Fruit fly (Drosophila melanogaster) whole organism, embryonic: Measurements from ENCODE around the gene CG12522.

Experiments
- Abd-B ChIP-seq: fragments of 200-800 bp; sonication (Bioruptor generic); optimal IDR thresholded peaks from 2 replicates; lab custom pipeline; 2018; ENCODE audit warnings: missing biosample characterization, mild to moderate bottlenecking, missing genetic modification characterization, moderate library complexity
- Blimp-1 ChIP-seq: fragments of 200-800 bp; sonication (Bioruptor generic); optimal IDR thresholded peaks from 3 replicates; lab custom pipeline; 2018; ENCODE audit warnings: missing biosample characterization, missing genetic modification characterization, mild to moderate bottlenecking, moderate library complexity, missing genetic modification reagents
- CG10147 ChIP-seq: fragments of 200-800 bp; sonication (Bioruptor generic); optimal IDR thresholded peaks from 2 replicates; lab custom pipeline; 2019; ENCODE audit warnings: missing biosample characterization, mild to moderate bottlenecking, missing genetic modification characterization, moderate library complexity
- CG10543 ChIP-seq: fragments of 200-800 bp; sonication (Bioruptor generic); optimal IDR thresholded peaks from 3 replicates; lab custom pipeline; 2017; ENCODE audit warnings: missing biosample characterization, mild to moderate bottlenecking, missing genetic modification characterization, moderate library complexity
- CG12659 ChIP-seq: fragments of 200-800 bp; sonication (Bioruptor generic); optimal IDR thresholded peaks from 3 replicates; lab custom pipeline; 2017; ENCODE audit warnings: mild to moderate bottlenecking, missing biosample characterization, missing genetic modification reagents, missing genetic modification characterization
- CG14710 ChIP-seq: fragments of 200-800 bp; sonication (Bioruptor generic); optimal IDR thresholded peaks from 3 replicates; lab custom pipeline; 2019; ENCODE audit warnings: missing biosample characterization, mild to moderate bottlenecking, missing genetic modification characterization, moderate library complexity
- CG15269 ChIP-seq: fragments of 200-800 bp; sonication (Bioruptor generic); optimal IDR thresholded peaks from 2 replicates; lab custom pipeline; 2018; ENCODE audit warnings: missing biosample characterization, mild to moderate bottlenecking, missing genetic modification characterization, moderate library complexity
- CG1529 ChIP-seq: fragments of 200-800 bp; sonication (Bioruptor generic); optimal IDR thresholded peaks from 3 replicates; lab custom pipeline; 2018; ENCODE audit warnings: missing biosample characterization, missing genetic modification characterization
- CG15479 ChIP-seq: fragments of 200-800 bp; sonication (Bioruptor generic); optimal IDR thresholded peaks from 3 replicates; lab custom pipeline; 2019; ENCODE audit warnings: missing biosample characterization, mild to moderate bottlenecking, missing genetic modification characterization, moderate library complexity
- CG16863 ChIP-seq: fragments of 200-800 bp; sonication (Bioruptor generic); optimal IDR thresholded peaks from 3 replicates; lab custom pipeline; 2016; ENCODE audit warnings: missing biosample characterization, missing genetic modification characterization
- CG18619 ChIP-seq: fragments of 200-800 bp; sonication (Bioruptor generic); optimal IDR thresholded peaks from 3 replicates; lab custom pipeline; 2017; ENCODE audit warnings: missing biosample characterization, mild to moderate bottlenecking, missing genetic modification characterization
- CG2120 ChIP-seq: fragments of 200-800 bp; sonication (Bioruptor generic); optimal IDR thresholded peaks from 3 replicates; lab custom pipeline; 2016; ENCODE audit warnings: missing biosample characterization, missing genetic modification characterization
- CG2712 ChIP-seq: fragments of 200-800 bp; optimal IDR thresholded peaks from 3 replicates; lab custom pipeline; 2019; ENCODE audit warnings: missing biosample characterization, mild to moderate bottlenecking, missing genetic modification characterization, moderate library complexity
- CG33213 ChIP-seq: fragments of 200-800 bp; sonication (Bioruptor generic); optimal IDR thresholded peaks from 3 replicates; lab custom pipeline; 2016; ENCODE audit warnings: missing biosample characterization, missing genetic modification characterization
- CG3407 ChIP-seq: fragments of 200-800 bp; sonication (Bioruptor generic); optimal IDR thresholded peaks from 2 replicates; lab custom pipeline; 2018; ENCODE audit warnings: missing biosample characterization, mild to moderate bottlenecking, missing genetic modification characterization
- CG4282 ChIP-seq: fragments of 200-800 bp; sonication (Bioruptor generic); optimal IDR thresholded peaks from 2 replicates; lab custom pipeline; 2016; ENCODE audit warnings: missing biosample characterization, missing genetic modification characterization
- CG5180 ChIP-seq: fragments of 200-800 bp; sonication (Bioruptor generic); optimal IDR thresholded peaks from 3 replicates; lab custom pipeline; 2017; ENCODE audit warnings: missing biosample characterization, missing genetic modification characterization, mild to moderate bottlenecking, moderate library complexity, missing genetic modification reagents
- CG8924 ChIP-seq: fragments of 200-800 bp; optimal IDR thresholded peaks from 3 replicates; lab custom pipeline; 2019; ENCODE audit warnings: missing biosample characterization, mild to moderate bottlenecking, missing genetic modification characterization, moderate library complexity
- Chrac-16 ChIP-seq: fragments of 200-800 bp; sonication (Bioruptor generic); optimal IDR thresholded peaks from 3 replicates; lab custom pipeline; 2016; ENCODE audit warnings: missing biosample characterization, missing genetic modification characterization
- CoRest ChIP-seq: fragments of 200-800 bp; sonication (Bioruptor generic); optimal IDR thresholded peaks from 3 replicates; lab custom pipeline; 2018; ENCODE audit warnings: missing biosample characterization, mild to moderate bottlenecking, missing genetic modification characterization, moderate library complexity
- CrebB ChIP-seq: fragments of 200-800 bp; sonication (Bioruptor generic); optimal IDR thresholded peaks from 3 replicates; lab custom pipeline; 2018; ENCODE audit warnings: missing biosample characterization, mild to moderate bottlenecking, missing genetic modification characterization
- D ChIP-seq, 2 experiments: fragments of 200-800 bp in 1 of 2; fragments of >200 bp in 1 of 2; sonication (Bioruptor generic) in 1 of 2; optimal IDR thresholded peaks; 2 replicates in 1 of 2; 3 replicates in 1 of 2; lab custom pipeline; 2017; ENCODE audit warnings: mild to moderate bottlenecking in 1 of 2, missing biosample characterization in 1 of 2, missing genetic modification characterization in 1 of 2, missing genetic modification reagents in 1 of 2
- Dp ChIP-seq: fragments of 200-800 bp; sonication (Bioruptor generic); optimal IDR thresholded peaks from 2 replicates; lab custom pipeline; 2018; ENCODE audit warnings: missing biosample characterization, mild to moderate bottlenecking, missing genetic modification characterization, moderate library complexity
- E2f1 ChIP-seq: fragments of 200-800 bp; sonication (Bioruptor generic); IDR thresholded peaks from 2 replicates; pipeline ENCODE4 v1.3.6; 2022; ENCODE audit warnings: missing biosample characterization, missing genetic modification characterization
- Elba2 ChIP-seq: fragments of 200-800 bp; sonication (Bioruptor generic); optimal IDR thresholded peaks from 3 replicates; lab custom pipeline; 2016; ENCODE audit warnings: missing biosample characterization, missing genetic modification characterization
- Kr ChIP-seq: fragments of 200-800 bp; sonication (Bioruptor generic); optimal IDR thresholded peaks from 2 replicates; lab custom pipeline; 2017; ENCODE audit warnings: missing biosample characterization, mild to moderate bottlenecking, missing genetic modification characterization
- Lpt ChIP-seq: fragments of >200 bp; optimal IDR thresholded peaks from 2 replicates; lab custom pipeline; 2018; ENCODE audit warnings: missing biosample characterization, missing genetic modification characterization
- MESR4 ChIP-seq: fragments of 200-800 bp; sonication (Bioruptor generic); optimal IDR thresholded peaks from 2 replicates; lab custom pipeline; 2018; ENCODE audit warnings: missing biosample characterization, mild to moderate bottlenecking, missing genetic modification characterization, moderate library complexity
- NK7.1 ChIP-seq: fragments of 200-800 bp; sonication (Bioruptor generic); optimal IDR thresholded peaks from 3 replicates; lab custom pipeline; 2016; ENCODE audit warnings: missing biosample characterization, missing genetic modification characterization
- ato ChIP-seq: fragments of 200-800 bp; sonication (Bioruptor generic); IDR thresholded peaks from 2 replicates; pipeline ENCODE4 v1.3.6; 2022; ENCODE audit warnings: missing biosample characterization, missing genetic modification characterization; ENCODE audit not compliant: partially characterized antibody
- bab2 ChIP-seq: fragments of 200-800 bp; sonication (Bioruptor generic); optimal IDR thresholded peaks from 2 replicates; lab custom pipeline; 2016; ENCODE audit warnings: missing biosample characterization, missing genetic modification characterization
- cad ChIP-seq: fragments of >200 bp; optimal IDR thresholded peaks from 2 replicates; lab custom pipeline; 2017; ENCODE audit warnings: missing biosample characterization, missing genetic modification characterization
- dan ChIP-seq: fragments of 200-800 bp; sonication (Bioruptor generic); IDR thresholded peaks from 2 replicates; pipeline ENCODE4 v1.3.6; 2022; ENCODE audit warnings: missing biosample characterization, missing genetic modification characterization
- dm ChIP-seq: fragments of 200-800 bp; sonication (Bioruptor generic); optimal IDR thresholded peaks from 3 replicates; lab custom pipeline; 2016; ENCODE audit warnings: missing biosample characterization, missing genetic modification characterization
- en ChIP-seq: fragments of 200-800 bp; sonication (Bioruptor generic); optimal IDR thresholded peaks from 2 replicates; lab custom pipeline; 2016; ENCODE audit warnings: missing biosample characterization, missing genetic modification characterization
- fd102C ChIP-seq: fragments of 200-800 bp; sonication (Bioruptor generic); optimal IDR thresholded peaks from 2 replicates; lab custom pipeline; 2018; ENCODE audit warnings: missing biosample characterization, mild to moderate bottlenecking, missing genetic modification characterization, moderate library complexity
- gsb-n ChIP-seq: fragments of 200-800 bp; sonication (Bioruptor generic); optimal IDR thresholded peaks from 3 replicates; lab custom pipeline; 2018; ENCODE audit warnings: missing biosample characterization, mild to moderate bottlenecking, missing genetic modification characterization
- jigr1 ChIP-seq: fragments of 200-800 bp; sonication (Bioruptor generic); IDR thresholded peaks from 3 replicates; pipeline ENCODE4 v1.3.6; 2022; ENCODE audit warnings: missing biosample characterization, missing genetic modification characterization
- knrl ChIP-seq: fragments of 200-800 bp; sonication (Bioruptor generic); IDR thresholded peaks from 3 replicates; pipeline ENCODE4 v1.3.6; 2022; ENCODE audit warnings: missing biosample characterization, missing genetic modification characterization; ENCODE audit not compliant: partially characterized antibody
- lmd ChIP-seq: fragments of 200-800 bp; sonication (Bioruptor generic); IDR thresholded peaks from 2 replicates; pipeline ENCODE4 v1.3.6; 2022; ENCODE audit warnings: missing biosample characterization, missing genetic modification characterization
- luna ChIP-seq: fragments of 200-800 bp; sonication (Bioruptor generic); optimal IDR thresholded peaks from 2 replicates; lab custom pipeline; 2016; ENCODE audit warnings: missing biosample characterization, missing genetic modification characterization
- maf-S ChIP-seq: fragments of 200-800 bp; sonication (Bioruptor generic); optimal IDR thresholded peaks from 2 replicates; lab custom pipeline; 2016; ENCODE audit warnings: missing biosample characterization, missing genetic modification characterization
- mld ChIP-seq: fragments of 200-800 bp; sonication (Bioruptor generic); IDR thresholded peaks from 3 replicates; pipeline ENCODE4 v1.3.6; 2022; ENCODE audit warnings: missing biosample characterization, missing genetic modification characterization; ENCODE audit not compliant: partially characterized antibody
- psq ChIP-seq: fragments of 200-800 bp; sonication (Bioruptor generic); optimal IDR thresholded peaks from 2 replicates; lab custom pipeline; 2017; ENCODE audit warnings: missing biosample characterization, missing genetic modification characterization
- sd ChIP-seq: fragments of 200-800 bp; sonication (Bioruptor generic); optimal IDR thresholded peaks from 3 replicates; lab custom pipeline; 2018; ENCODE audit warnings: missing biosample characterization, mild to moderate bottlenecking, missing genetic modification characterization, moderate library complexity
- sim ChIP-seq: fragments of 200-800 bp; sonication (Bioruptor generic); IDR thresholded peaks from 2 replicates; pipeline ENCODE4 v1.3.6; 2022; ENCODE audit warnings: missing biosample characterization, missing genetic modification characterization
- sima ChIP-seq: fragments of 200-800 bp; sonication (Bioruptor generic); optimal IDR thresholded peaks from 2 replicates; lab custom pipeline; 2016; ENCODE audit warnings: missing biosample characterization, missing genetic modification characterization
- sob ChIP-seq: fragments of 200-800 bp; sonication (Bioruptor generic); IDR thresholded peaks from 2 replicates; pipeline ENCODE4 v1.3.6; 2022; ENCODE audit warnings: missing biosample characterization, missing genetic modification characterization
- tx ChIP-seq: fragments of 200-800 bp; sonication (Bioruptor generic); optimal IDR thresholded peaks from 2 replicates; lab custom pipeline; 2016; ENCODE audit warnings: missing biosample characterization, missing genetic modification characterization
- usp ChIP-seq: fragments of >200 bp; optimal IDR thresholded peaks from 2 replicates; lab custom pipeline; 2017; ENCODE audit warnings: missing biosample characterization, missing genetic modification characterization
- wdn ChIP-seq: fragments of 200-800 bp; sonication (Bioruptor generic); IDR thresholded peaks from 2 replicates; pipeline ENCODE4 v1.3.6; 2022; ENCODE audit warnings: missing biosample characterization, missing genetic modification characterization

Gene CG12522

dm6 chr3L:11061200-11061599 is 46.8 kb upstream of the CG12522 start, which contains the start of the genes CG6321 and Blos2 (continued):
- TF ChIP-seq wdn (GFP tag; lab: Robert Waterston, UW) (no peak), mld (GFP tag; lab: Robert Waterston, UW) (no peak), Blimp-1 (peak; percentile 78), Abd-B (GFP tag; lab: Kevin White, UChicago) (peak; percentile 76), sim (GFP tag; lab: Robert Waterston, UW) (no peak), psq (GFP tag; lab: Kevin White, UChicago) (no peak), CG1529 (GFP tag; lab: Kevin White, UChicago) (peak; percentile 59), en (GFP tag; lab: Kevin White, UChicago) (peak; percentile 27), CG33213 (GFP tag; lab: Kevin White, UChicago) (peak; percentile 46), maf-S (GFP tag; lab: Kevin White, UChicago) (no peak), CG12659 (GFP tag; lab: Kevin White, UChicago) (peak; percentile 68), sob (peak; percentile 76), CoRest (tag; lab: Kevin White, UChicago) (peak; percentile 85), CG10543 (GFP tag; lab: Kevin White, UChicago) (peak; percentile 54), CG4282 (GFP tag; lab: Kevin White, UChicago) (no peak), Dp (peak; percentile 50), CG10147 (GFP tag; lab: Kevin White, UChicago) (peak; percentile 83), CG2712 (peak; percentile 89), tx (GFP tag; lab: Kevin White, UChicago) (peak; percentile 3), lmd (GFP tag; lab: Robert Waterston, UW) (peak; percentile 68), jigr1 (GFP tag; lab: Robert Waterston, UW) (no peak), sima (GFP tag; lab: Kevin White, UChicago) (no peak), CG15269 (tag; lab: Kevin White, UChicago) (peak; percentile 88), D (optimal IDR thresholded peaks at IDR 0.05; lab: Kevin White, UChicago) (no peak), D (GFP tag; optimal IDR thresholded peaks at IDR 0.05; lab: Kevin White, UChicago) (peak; percentile 61), dm (GFP tag; lab: Kevin White, UChicago) (no peak), CG15479 (GFP tag; lab: Kevin White, UChicago) (no peak), CG2120 (GFP tag; lab: Kevin White, UChicago) (peak; percentile 82), CG3407 (GFP tag; lab: Kevin White, UChicago) (peak; percentile 24), CG18619 (peak; percentile 58), CG16863 (GFP tag; lab: Kevin White, UChicago) (peak; percentile 1), CG5180 (GFP tag; lab: Kevin White, UChicago) (peak; percentile 40), Chrac-16 (GFP tag; lab: Kevin White, UChicago) (peak; percentile 55), Elba2 (GFP tag; lab: Kevin White, UChicago) (no peak), sd (tag; lab: Kevin White, UChicago) (peak; percentile 67), gsb-n (peak; percentile 75), usp (GFP tag; lab: Kevin White, UChicago) (no peak), knrl (GFP tag; lab: Robert Waterston, UW) (no peak), CG14710 (tag; lab: Kevin White, UChicago) (peak; percentile 82), cad (GFP tag; lab: Kevin White, UChicago) (no peak), luna (no peak), NK7.1 (peak; percentile 25), ato (no peak), MESR4 (no peak), dan (GFP tag; lab: Robert Waterston, UW) (no peak), CrebB (tag; lab: Kevin White, UChicago) (peak; percentile 74), fd102C (GFP tag; lab: Kevin White, UChicago) (no peak), CG8924 (tag; lab: Kevin White, UChicago) (peak; percentile 87), E2f1 (GFP tag; lab: Robert Waterston, UW) (peak; percentile 62), Lpt (GFP tag; lab: Kevin White, UChicago) (no peak), Kr (no peak), bab2 (GFP tag; lab: Kevin White, UChicago) (peak; percentile 61)
